Fruit fly (Drosophila melanogaster) whole organism, embryonic: ENCODE measurements around the gene TfIIA-S.

Experiments used
- ATbp ChIP-seq: fragments of 200-800 bp; sonication (Bioruptor generic); optimal IDR thresholded peaks from 2 replicates; lab custom pipeline; 2017; ENCODE audit warnings: missing biosample characterization, mild to moderate bottlenecking, missing genetic modification characterization, missing genetic modification reagents
- Adf1 ChIP-seq: fragments of 200-800 bp; sonication (Bioruptor generic); IDR thresholded peaks from 2 replicates; pipeline ENCODE4 v1.3.6; 2022; ENCODE audit warnings: missing biosample characterization, missing genetic modification characterization
- Asciz ChIP-seq: fragments of 200-800 bp; sonication (Bioruptor generic); optimal IDR thresholded peaks from 2 replicates; lab custom pipeline; 2017; ENCODE audit warnings: missing biosample characterization, mild to moderate bottlenecking, missing genetic modification characterization, missing genetic modification reagents
- Awh ChIP-seq: fragments of 200-800 bp; sonication (Bioruptor generic); IDR thresholded peaks from 2 replicates; pipeline ENCODE4, ENCODE4 v1.3.6; 2022; ENCODE audit warnings: missing biosample characterization, missing genetic modification characterization
- Blimp-1 ChIP-seq: fragments of 200-800 bp; sonication (Bioruptor generic); optimal IDR thresholded peaks from 3 replicates; lab custom pipeline; 2018; ENCODE audit warnings: missing biosample characterization, missing genetic modification characterization, mild to moderate bottlenecking, moderate library complexity, missing genetic modification reagents
- BtbVII ChIP-seq: fragments of 200-800 bp; sonication (Bioruptor generic); optimal IDR thresholded peaks from 3 replicates; lab custom pipeline; 2017; ENCODE audit warnings: missing biosample characterization, mild to moderate bottlenecking, missing genetic modification characterization
- CG10209 ChIP-seq: fragments of 200-800 bp; sonication (Bioruptor generic); optimal IDR thresholded peaks from 3 replicates; lab custom pipeline; 2017; ENCODE audit warnings: missing biosample characterization, mild to moderate bottlenecking, missing genetic modification characterization, missing genetic modification reagents
- CG10543 ChIP-seq: fragments of 200-800 bp; sonication (Bioruptor generic); optimal IDR thresholded peaks from 3 replicates; lab custom pipeline; 2017; ENCODE audit warnings: missing biosample characterization, mild to moderate bottlenecking, missing genetic modification characterization, moderate library complexity
- CG11504 ChIP-seq: fragments of 200-800 bp; sonication (Bioruptor generic); optimal IDR thresholded peaks from 3 replicates; lab custom pipeline; 2019; ENCODE audit warnings: missing biosample characterization, mild to moderate bottlenecking, missing genetic modification characterization, moderate library complexity
- CG12659 ChIP-seq: fragments of 200-800 bp; sonication (Bioruptor generic); optimal IDR thresholded peaks from 3 replicates; lab custom pipeline; 2017; ENCODE audit warnings: mild to moderate bottlenecking, missing biosample characterization, missing genetic modification reagents, missing genetic modification characterization
- CG13424 ChIP-seq: fragments of 200-800 bp; sonication (Bioruptor generic); optimal IDR thresholded peaks from 2 replicates; lab custom pipeline; 2019; ENCODE audit warnings: missing biosample characterization, mild to moderate bottlenecking, missing genetic modification characterization, moderate library complexity
- CG14710 ChIP-seq: fragments of 200-800 bp; sonication (Bioruptor generic); optimal IDR thresholded peaks from 3 replicates; lab custom pipeline; 2019; ENCODE audit warnings: missing biosample characterization, mild to moderate bottlenecking, missing genetic modification characterization, moderate library complexity
- CG16863 ChIP-seq: fragments of 200-800 bp; sonication (Bioruptor generic); optimal IDR thresholded peaks from 3 replicates; lab custom pipeline; 2016; ENCODE audit warnings: missing biosample characterization, missing genetic modification characterization
- CG17328 ChIP-seq: fragments of 200-800 bp; sonication (Bioruptor generic); IDR thresholded peaks from 2 replicates; pipeline ENCODE4 v1.3.6; 2022; ENCODE audit warnings: missing biosample characterization, missing genetic modification characterization
- CG1792 ChIP-seq: fragments of 200-800 bp; sonication (Bioruptor generic); optimal IDR thresholded peaks from 2 replicates; lab custom pipeline; 2016; ENCODE audit warnings: missing biosample characterization, missing genetic modification characterization
- CG2129 ChIP-seq: fragments of 200-800 bp; sonication (Bioruptor generic); IDR thresholded peaks from 2 replicates; pipeline ENCODE4 v1.3.6; 2022; ENCODE audit warnings: missing biosample characterization, missing genetic modification characterization; ENCODE audit not compliant: partially characterized antibody
- CG42726 ChIP-seq: fragments of 200-800 bp; sonication (Bioruptor generic); IDR thresholded peaks from 2 replicates; pipeline ENCODE4 v1.3.6; 2022; ENCODE audit warnings: missing biosample characterization, missing genetic modification characterization; ENCODE audit not compliant: partially characterized antibody
- CG6175 ChIP-seq: fragments of 200-800 bp; sonication (Bioruptor generic); IDR thresholded peaks from 3 replicates; pipeline ENCODE4 v1.3.6; 2022; ENCODE audit warnings: missing biosample characterization, missing genetic modification characterization
- CG6254 ChIP-seq: fragments of 200-800 bp; sonication (Bioruptor generic); optimal IDR thresholded peaks from 3 replicates; lab custom pipeline; 2017; ENCODE audit warnings: mild to moderate bottlenecking, missing biosample characterization, missing genetic modification reagents, missing genetic modification characterization
- CG7271 ChIP-seq: fragments of 200-800 bp; sonication (Bioruptor generic); optimal IDR thresholded peaks from 2 replicates; lab custom pipeline; 2018; ENCODE audit warnings: missing biosample characterization, mild to moderate bottlenecking, missing genetic modification characterization, moderate library complexity
- CG7556 ChIP-seq: fragments of 200-800 bp; sonication (Bioruptor generic); optimal IDR thresholded peaks from 2 replicates; lab custom pipeline; 2017; ENCODE audit warnings: missing biosample characterization, mild to moderate bottlenecking, missing genetic modification characterization
- CG7987 ChIP-seq: fragments of 200-800 bp; sonication (Bioruptor generic); optimal IDR thresholded peaks from 2 replicates; lab custom pipeline; 2018; ENCODE audit warnings: missing biosample characterization, mild to moderate bottlenecking, missing genetic modification characterization, moderate library complexity
- CHES-1-like ChIP-seq: fragments of 200-800 bp; sonication (Bioruptor generic); optimal IDR thresholded peaks from 2 replicates; lab custom pipeline; 2016; ENCODE audit warnings: missing biosample characterization, missing genetic modification characterization
- Camta ChIP-seq: fragments of 200-800 bp; sonication (Bioruptor generic); optimal IDR thresholded peaks from 2 replicates; lab custom pipeline; 2016; ENCODE audit warnings: missing biosample characterization, missing genetic modification characterization
- Fer3 ChIP-seq: fragments of 200-800 bp; sonication (Bioruptor generic); optimal IDR thresholded peaks from 2 replicates; lab custom pipeline; 2018; ENCODE audit warnings: missing biosample characterization, mild to moderate bottlenecking, missing genetic modification characterization, moderate library complexity
- Gsc ChIP-seq: fragments of 200-800 bp; sonication (Bioruptor generic); IDR thresholded peaks from 2 replicates; pipeline ENCODE4 v1.3.6; 2022; ENCODE audit warnings: missing biosample characterization, missing genetic modification characterization
- Myb ChIP-seq: fragments of 200-800 bp; sonication (Bioruptor generic); optimal IDR thresholded peaks from 2 replicates; lab custom pipeline; 2016; ENCODE audit warnings: missing biosample characterization, missing genetic modification characterization
- Neu2 ChIP-seq: fragments of 200-800 bp; sonication (Bioruptor generic); optimal IDR thresholded peaks from 3 replicates; lab custom pipeline; 2016; ENCODE audit warnings: missing biosample characterization, missing genetic modification characterization, borderline replicate concordance
- Nf-YB ChIP-seq: fragments of 200-800 bp; sonication (Bioruptor generic); optimal IDR thresholded peaks from 3 replicates; lab custom pipeline; 2019; ENCODE audit warnings: missing biosample characterization, mild to moderate bottlenecking, missing genetic modification characterization, moderate library complexity
- Ptx1 ChIP-seq: fragments of 200-800 bp; sonication (Bioruptor generic); IDR thresholded peaks from 2 replicates; pipeline ENCODE4 v1.3.6; 2022; ENCODE audit warnings: missing biosample characterization, missing genetic modification characterization
- Sox100B ChIP-seq: fragments of 200-800 bp; sonication (Bioruptor generic); optimal IDR thresholded peaks from 3 replicates; lab custom pipeline; 2018; ENCODE audit warnings: missing biosample characterization, mild to moderate bottlenecking, missing genetic modification characterization
- Vsx1 ChIP-seq: fragments of 200-800 bp; sonication (Bioruptor generic); optimal IDR thresholded peaks from 2 replicates; lab custom pipeline; 2017; ENCODE audit warnings: missing biosample characterization, mild to moderate bottlenecking, missing genetic modification characterization, missing genetic modification reagents
- az2 ChIP-seq: fragments of 200-800 bp; sonication (Bioruptor generic); optimal IDR thresholded peaks from 3 replicates; lab custom pipeline; 2016; ENCODE audit warnings: missing biosample characterization, missing genetic modification characterization
- bbx ChIP-seq: fragments of 200-800 bp; sonication (Bioruptor generic); IDR thresholded peaks from 2 replicates; pipeline ENCODE4 v1.3.6; 2022; ENCODE audit warnings: missing biosample characterization, missing genetic modification characterization; ENCODE audit not compliant: partially characterized antibody
- bcd ChIP-seq: fragments of 200-800 bp; sonication (Bioruptor generic); optimal IDR thresholded peaks from 2 replicates; lab custom pipeline; 2017; ENCODE audit warnings: missing biosample characterization, mild to moderate bottlenecking, missing genetic modification characterization
- btn ChIP-seq: fragments of 200-800 bp; sonication (Bioruptor generic); optimal IDR thresholded peaks from 2 replicates; lab custom pipeline; 2016; ENCODE audit warnings: missing biosample characterization, missing genetic modification characterization
- cato ChIP-seq: fragments of 200-800 bp; sonication (Bioruptor generic); optimal IDR thresholded peaks from 2 replicates; lab custom pipeline; 2016; ENCODE audit warnings: missing biosample characterization, missing genetic modification characterization, borderline replicate concordance
- caup ChIP-seq: fragments of 200-800 bp; sonication (Bioruptor generic); optimal IDR thresholded peaks from 3 replicates; lab custom pipeline; 2017; ENCODE audit warnings: missing biosample characterization, mild to moderate bottlenecking, missing genetic modification characterization, moderate library complexity; ENCODE audit not compliant: severe bottlenecking
- dmrt11E ChIP-seq: fragments of 200-800 bp; sonication (Bioruptor generic); optimal IDR thresholded peaks from 3 replicates; lab custom pipeline; 2018; ENCODE audit warnings: missing biosample characterization, mild to moderate bottlenecking, missing genetic modification characterization, moderate library complexity
- en ChIP-seq: fragments of 200-800 bp; sonication (Bioruptor generic); optimal IDR thresholded peaks from 2 replicates; lab custom pipeline; 2016; ENCODE audit warnings: missing biosample characterization, missing genetic modification characterization
- eve ChIP-seq, 2 experiments: fragments of >200 bp; optimal IDR thresholded peaks; 2 replicates each; lab custom pipeline; 2017; ENCODE audit warnings: missing biosample characterization in 2 of 2, missing genetic modification characterization in 2 of 2
- gcm ChIP-seq: fragments of 200-800 bp; sonication (Bioruptor generic); optimal IDR thresholded peaks from 2 replicates; lab custom pipeline; 2019; ENCODE audit warnings: missing biosample characterization, mild to moderate bottlenecking, missing genetic modification characterization, moderate library complexity
- lab ChIP-seq: fragments of 200-800 bp; sonication (Bioruptor generic); optimal IDR thresholded peaks from 3 replicates; lab custom pipeline; 2017; ENCODE audit warnings: missing biosample characterization, missing genetic modification characterization, mild to moderate bottlenecking, moderate library complexity, missing genetic modification reagents
- oc ChIP-seq: fragments of 200-800 bp; sonication (Bioruptor generic); optimal IDR thresholded peaks from 2 replicates; lab custom pipeline; 2018; ENCODE audit warnings: missing biosample characterization, mild to moderate bottlenecking, missing genetic modification characterization, moderate library complexity
- sd ChIP-seq: fragments of 200-800 bp; sonication (Bioruptor generic); optimal IDR thresholded peaks from 3 replicates; lab custom pipeline; 2018; ENCODE audit warnings: missing biosample characterization, mild to moderate bottlenecking, missing genetic modification characterization, moderate library complexity
- sens ChIP-seq: fragments of 200-800 bp; sonication (Bioruptor generic); peaks from one replicate; lab custom pipeline; 2016; ENCODE audit warnings: missing biosample characterization, missing genetic modification characterization
- tin ChIP-seq: fragments of 200-800 bp; sonication (Bioruptor generic); optimal IDR thresholded peaks from 3 replicates; lab custom pipeline; 2016; ENCODE audit warnings: missing biosample characterization, missing genetic modification characterization
- unpg ChIP-seq: fragments of 200-800 bp; sonication (Bioruptor generic); optimal IDR thresholded peaks from 3 replicates; lab custom pipeline; 2018; ENCODE audit warnings: missing biosample characterization, mild to moderate bottlenecking, missing genetic modification characterization, moderate library complexity

TfIIA-S gene

DNA sequence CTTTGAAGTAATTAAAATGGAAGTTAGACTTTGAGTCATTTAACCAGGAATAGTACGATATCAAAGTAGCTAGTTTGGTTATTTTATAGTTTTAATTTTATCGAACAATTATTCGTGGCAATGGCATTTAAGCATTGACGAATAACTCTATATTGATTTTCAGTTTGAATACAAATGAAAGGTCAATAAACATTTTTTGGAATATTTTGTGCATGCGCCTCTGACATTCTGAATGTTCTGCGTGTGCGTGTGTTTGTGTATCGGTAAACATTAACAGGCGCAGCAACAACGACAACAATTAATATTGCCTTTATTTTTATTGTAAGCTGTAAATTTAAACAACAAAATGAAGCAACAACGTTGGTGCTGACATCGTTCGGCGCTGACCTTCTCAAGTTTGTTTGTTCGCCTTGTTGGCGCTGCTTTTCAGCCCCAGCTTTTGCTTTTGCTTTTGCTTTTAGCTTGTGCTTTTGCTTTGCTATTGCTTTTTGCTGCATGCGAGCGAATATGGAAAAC lies 18.5 kb upstream of the TfIIA-S start (continued):
- TF ChIP-seq CG11504: peak; percentile 44
- TF ChIP-seq Blimp-1 (GFP tag; lab: Kevin White, UChicago): peak; percentile 47
- peak; percentile 16 for TF ChIP-seq CG14710 (tag; lab: Kevin White, UChicago)
- no peak for TF ChIP-seq Gsc (GFP tag; lab: Robert Waterston, UW)
- TF ChIP-seq Neu2 (GFP tag; lab: Kevin White, UChicago): no peak
- TF ChIP-seq Fer3 (tag; lab: Kevin White, UChicago): peak; percentile 33
- peak; percentile 80 for TF ChIP-seq Sox100B (GFP tag; lab: Kevin White, UChicago)
- TF ChIP-seq Asciz: peak; percentile 53
- no peak for TF ChIP-seq Nf-YB (GFP tag; lab: Kevin White, UChicago)
- 0 out of 2 replicates have a peak, but pooled peaks have one; percentile 15 for TF ChIP-seq Ptx1 (GFP tag; lab: Robert Waterston, UW)
- peak; percentile 1 for TF ChIP-seq tin (GFP tag; lab: Kevin White, UChicago)
- no peak for TF ChIP-seq bbx (GFP tag; lab: Robert Waterston, UW)
- peak; percentile 83 for TF ChIP-seq sens
- TF ChIP-seq Awh (GFP tag; lab: Robert Waterston, UW): peak; percentile 49; the same call in 1 of the 2 replicates
- TF ChIP-seq btn: no peak
- peak; percentile 25 for TF ChIP-seq oc (tag; lab: Kevin White, UChicago)
- TF ChIP-seq CG6175: no peak
- peak; percentile 1 for TF ChIP-seq CG6254 (GFP tag; lab: Kevin White, UChicago)
- peak; percentile 76 for TF ChIP-seq CG7987
- TF ChIP-seq cato (GFP tag; lab: Kevin White, UChicago): peak; percentile 6
- no peak for TF ChIP-seq Myb (GFP tag; lab: Kevin White, UChicago)
- peak; percentile 76 for TF ChIP-seq ATbp (GFP tag; lab: Kevin White, UChicago)
- peak; percentile 9 for TF ChIP-seq CHES-1-like (GFP tag; lab: Kevin White, UChicago)
- no peak for TF ChIP-seq eve (GFP tag; optimal IDR thresholded peaks at IDR 0.05; lab: Kevin White, UChicago)
- TF ChIP-seq CG7556 (GFP tag; lab: Kevin White, UChicago): peak; percentile 50
- no peak for TF ChIP-seq bcd
- no peak for TF ChIP-seq dmrt11E (tag; lab: Kevin White, UChicago)
- TF ChIP-seq gcm: peak; percentile 10
- peak; percentile 60 for TF ChIP-seq CG10543
- no peak for TF ChIP-seq en (GFP tag; lab: Kevin White, UChicago)
- TF ChIP-seq CG10209 (GFP tag; lab: Kevin White, UChicago): peak; percentile 57
- TF ChIP-seq lab (GFP tag; lab: Kevin White, UChicago): peak; percentile 69
- TF ChIP-seq CG42726: no peak
- peak; percentile 49 for TF ChIP-seq CG12659 (GFP tag; lab: Kevin White, UChicago)
- TF ChIP-seq CG16863 (GFP tag; lab: Kevin White, UChicago): peak; percentile 24
- peak; percentile 27 for TF ChIP-seq CG7271
- TF ChIP-seq CG17328 (GFP tag; lab: Robert Waterston, UW): 0 out of 2 replicates have a peak, but pooled peaks have one; percentile 25
- TF ChIP-seq Vsx1 (GFP tag; lab: Kevin White, UChicago): peak; percentile 58
- TF ChIP-seq Adf1 (GFP tag; lab: Robert Waterston, UW): peak; percentile 13
- TF ChIP-seq BtbVII (GFP tag; lab: Kevin White, UChicago): peak; percentile 70
- TF ChIP-seq sd (tag; lab: Kevin White, UChicago): peak; percentile 72
- TF ChIP-seq Camta: no peak
- TF ChIP-seq unpg: peak; percentile 17
- TF ChIP-seq CG2129 (GFP tag; lab: Robert Waterston, UW): no peak
- peak; percentile 57 for TF ChIP-seq CG13424
- TF ChIP-seq az2 (GFP tag; lab: Kevin White, UChicago): peak; percentile 11
- peak; percentile 19 for TF ChIP-seq caup (GFP tag; lab: Kevin White, UChicago)
- TF ChIP-seq CG1792 (GFP tag; lab: Kevin White, UChicago): peak; percentile 27
